Worm (Caenorhabditis elegans) whole organism, L2 larva: Measurements from ENCODE around the gene nphp-1.

ENCODE experiments used
- C34F6.9 ChIP-seq: fragments of 150-350 bp; optimal IDR thresholded peaks from 2 replicates; lab custom pipeline; 2014; ENCODE audit warnings: missing biosample characterization, missing genetic modification characterization
- F13H6.1 ChIP-seq: sonication (generic microtip); optimal IDR thresholded peaks from 2 replicates; lab custom pipeline; 2016; ENCODE audit warnings: missing genetic modification characterization, missing compliant biosample characterization
- R02D3.7 ChIP-seq: fragments of 150-350 bp; optimal IDR thresholded peaks from 2 replicates; lab custom pipeline; 2014; ENCODE audit warnings: missing biosample characterization, missing genetic modification characterization
- ZK546.5 ChIP-seq: sonication (generic microtip); optimal IDR thresholded peaks from 2 replicates; lab custom pipeline; 2017; ENCODE audit warnings: missing biosample characterization, missing genetic modification characterization
- alr-1 ChIP-seq: fragments of 150-350 bp; optimal IDR thresholded peaks from 2 replicates; lab custom pipeline; 2014; ENCODE audit warnings: missing biosample characterization, missing genetic modification characterization
- aly-2 ChIP-seq: fragments of 150-350 bp; optimal IDR thresholded peaks from 2 replicates; lab custom pipeline; 2014; ENCODE audit warnings: missing biosample characterization, missing genetic modification characterization
- ama-1 ChIP-seq: fragments of 150-350 bp; optimal IDR thresholded peaks from 2 replicates; lab custom pipeline; 2018; ENCODE audit warnings: inconsistent platforms
- blmp-1 ChIP-seq: sonication (generic microtip); optimal IDR thresholded peaks from 2 replicates; lab custom pipeline; 2017; ENCODE audit warnings: missing genetic modification characterization, mild to moderate bottlenecking, missing compliant biosample characterization, antibody characterized with exemption, moderate library complexity; ENCODE audit not compliant: insufficient read depth
- crh-2 ChIP-seq: sonication (generic microtip); optimal IDR thresholded peaks from 2 replicates; lab custom pipeline; 2017; ENCODE audit warnings: missing biosample characterization, missing genetic modification characterization
- dmd-4 ChIP-seq: sonication (generic microtip); optimal IDR thresholded peaks from 2 replicates; lab custom pipeline; 2017; ENCODE audit warnings: missing biosample characterization, missing genetic modification characterization
- elt-1 ChIP-seq: fragments of 150-350 bp; optimal IDR thresholded peaks from 2 replicates; lab custom pipeline; 2014; ENCODE audit warnings: missing biosample characterization, missing genetic modification characterization
- fos-1 ChIP-seq: fragments of 150-350 bp; optimal IDR thresholded peaks from 2 replicates; lab custom pipeline; 2014; ENCODE audit warnings: missing biosample characterization, missing genetic modification characterization
- gmeb-1 ChIP-seq: fragments of 150-350 bp; optimal IDR thresholded peaks from 2 replicates; lab custom pipeline; 2014; ENCODE audit warnings: missing biosample characterization, missing genetic modification characterization
- lin-11 ChIP-seq: fragments of 150-350 bp; sonication (generic microtip); optimal IDR thresholded peaks from 2 replicates; lab custom pipeline; 2014; ENCODE audit warnings: missing biosample characterization, missing genetic modification characterization, inconsistent platforms, mixed read lengths
- lin-13 ChIP-seq: fragments of 150-350 bp; optimal IDR thresholded peaks from 2 replicates; lab custom pipeline; 2014; ENCODE audit warnings: missing biosample characterization, missing genetic modification reagents, missing genetic modification characterization
- lsy-2 ChIP-seq, 2 experiments: fragments of 150-350 bp in 1 of 2; sonication (generic microtip) in 1 of 2; optimal IDR thresholded peaks; 2 replicates each; lab custom pipeline; 2014 to 2017; ENCODE audit warnings: missing biosample characterization in 2 of 2, missing genetic modification characterization in 2 of 2
- mbf-1 ChIP-seq: sonication (generic microtip); optimal IDR thresholded peaks from 2 replicates; lab custom pipeline; 2017; ENCODE audit warnings: missing biosample characterization, missing genetic modification characterization
- nhr-10 ChIP-seq: sonication (generic microtip); optimal IDR thresholded peaks from 2 replicates; lab custom pipeline; 2017; ENCODE audit warnings: missing biosample characterization, missing genetic modification characterization
- nhr-11 ChIP-seq: fragments of 150-350 bp; optimal IDR thresholded peaks from 2 replicates; lab custom pipeline; 2014; ENCODE audit warnings: missing biosample characterization, missing genetic modification characterization
- nhr-12 ChIP-seq: fragments of 150-350 bp; optimal IDR thresholded peaks from 2 replicates; lab custom pipeline; 2014; ENCODE audit warnings: missing biosample characterization, missing genetic modification characterization
- nhr-129 ChIP-seq: fragments of 150-350 bp; optimal IDR thresholded peaks from 2 replicates; lab custom pipeline; 2014; ENCODE audit warnings: missing biosample characterization, missing genetic modification characterization
- nhr-21 ChIP-seq: fragments of 150-350 bp; optimal IDR thresholded peaks from 2 replicates; lab custom pipeline; 2014; ENCODE audit warnings: missing biosample characterization, missing genetic modification characterization
- nhr-23 ChIP-seq: fragments of 150-350 bp; optimal IDR thresholded peaks from 2 replicates; lab custom pipeline; 2014; ENCODE audit warnings: missing biosample characterization, missing genetic modification reagents, missing genetic modification characterization
- nhr-237 ChIP-seq: fragments of 150-350 bp; optimal IDR thresholded peaks from 2 replicates; lab custom pipeline; 2014; ENCODE audit warnings: missing biosample characterization, missing genetic modification characterization
- nhr-25 ChIP-seq: fragments of 150-350 bp; sonication (generic microtip); optimal IDR thresholded peaks from 3 replicates; lab custom pipeline; 2014; ENCODE audit warnings: missing biosample characterization, missing genetic modification characterization
- nhr-6 ChIP-seq: fragments of 150-350 bp; optimal IDR thresholded peaks from 2 replicates; lab custom pipeline; 2014; ENCODE audit warnings: missing biosample characterization, missing genetic modification characterization
- nhr-77 ChIP-seq: fragments of 150-350 bp; optimal IDR thresholded peaks from 2 replicates; lab custom pipeline; 2014; ENCODE audit warnings: missing biosample characterization, missing genetic modification characterization
- peb-1 ChIP-seq: fragments of 150-350 bp; optimal IDR thresholded peaks from 2 replicates; lab custom pipeline; 2014; ENCODE audit warnings: missing biosample characterization, missing genetic modification characterization
- sem-4 ChIP-seq: fragments of 150-350 bp; optimal IDR thresholded peaks from 2 replicates; lab custom pipeline; 2014; ENCODE audit warnings: missing biosample characterization, missing genetic modification reagents, missing genetic modification characterization
- skn-1 ChIP-seq: sonication (generic microtip); optimal IDR thresholded peaks from 2 replicates; lab custom pipeline; 2017; ENCODE audit warnings: missing biosample characterization, missing genetic modification characterization
- sma-3 ChIP-seq: sonication (generic microtip); optimal IDR thresholded peaks from 2 replicates; lab custom pipeline; 2016; ENCODE audit warnings: missing genetic modification reagents, missing genetic modification characterization, missing compliant biosample characterization
- sma-9 ChIP-seq, 2 experiments: fragments of 150-350 bp in 1 of 2; sonication (generic microtip) in 1 of 2; optimal IDR thresholded peaks; 2 replicates each; lab custom pipeline; 2014 to 2016; ENCODE audit warnings: missing genetic modification characterization in 2 of 2, mild to moderate bottlenecking in 1 of 2, missing biosample characterization in 1 of 2, missing compliant biosample characterization in 1 of 2, missing genetic modification reagents in 1 of 2, moderate library complexity in 1 of 2
- snpc-4 ChIP-seq: fragments of 150-350 bp; optimal IDR thresholded peaks from 2 replicates; lab custom pipeline; 2014; ENCODE audit warnings: missing biosample characterization, missing genetic modification characterization
- unc-39 ChIP-seq: fragments of 150-350 bp; optimal IDR thresholded peaks from 2 replicates; lab custom pipeline; 2014; ENCODE audit warnings: missing biosample characterization, missing genetic modification characterization
- unc-55 ChIP-seq: fragments of 150-350 bp; sonication (generic microtip); optimal IDR thresholded peaks from 3 replicates; lab custom pipeline; 2014; ENCODE audit warnings: missing biosample characterization, missing genetic modification reagents, missing genetic modification characterization
- zag-1 ChIP-seq: fragments of 150-350 bp; optimal IDR thresholded peaks from 2 replicates; lab custom pipeline; 2014; ENCODE audit warnings: missing biosample characterization, missing genetic modification characterization
- ztf-1 ChIP-seq: fragments of 200-800 bp; sonication (Bioruptor generic); conservative IDR thresholded peaks from 2 replicates; pipeline ENCODE4 v1.3.6; 2022; ENCODE audit warnings: missing genetic modification characterization, missing compliant biosample characterization

Gene nphp-1

DNA sequence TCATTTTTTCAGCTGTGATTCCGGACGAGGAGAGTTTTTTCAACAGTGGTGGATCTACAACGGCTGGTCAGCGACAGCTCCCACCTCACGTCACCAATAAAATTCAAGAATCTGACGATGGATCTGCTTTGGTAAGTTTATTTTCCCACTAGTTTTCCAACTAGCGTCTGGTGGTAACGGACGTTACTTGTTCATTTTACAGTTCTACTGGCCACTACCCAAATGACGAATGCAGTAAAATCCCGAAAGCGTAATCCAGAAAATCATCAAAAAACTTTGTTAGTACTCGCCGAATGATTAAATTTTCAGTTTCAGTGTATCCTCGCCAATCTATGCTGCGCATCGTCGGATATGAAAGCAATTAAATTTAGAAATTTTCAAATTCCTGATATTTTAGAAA lies 7.5 kb upstream of the nphp-1 start:
- TF ChIP-seq nhr-129 (no peak), dmd-4 (tag; lab: Kevin White, UChicago) (no peak), nhr-77 (no peak), F13H6.1 (tag; lab: Kevin White, UChicago) (no peak), nhr-237 (no peak), nhr-11 (no peak), lin-11 (tag; lab: Kevin White, UChicago) (no peak), nhr-6 (tag; lab: Kevin White, UChicago) (no peak), ama-1 (lab: Kevin White, UChicago) (no peak), nhr-12 (tag; lab: Kevin White, UChicago) (no peak), blmp-1 (no peak), nhr-21 (tag; lab: Kevin White, UChicago) (no peak), lin-13 (GFP tag; lab: Kevin White, UChicago) (no peak), unc-39 (tag; lab: Kevin White, UChicago) (no peak)

DNA sequence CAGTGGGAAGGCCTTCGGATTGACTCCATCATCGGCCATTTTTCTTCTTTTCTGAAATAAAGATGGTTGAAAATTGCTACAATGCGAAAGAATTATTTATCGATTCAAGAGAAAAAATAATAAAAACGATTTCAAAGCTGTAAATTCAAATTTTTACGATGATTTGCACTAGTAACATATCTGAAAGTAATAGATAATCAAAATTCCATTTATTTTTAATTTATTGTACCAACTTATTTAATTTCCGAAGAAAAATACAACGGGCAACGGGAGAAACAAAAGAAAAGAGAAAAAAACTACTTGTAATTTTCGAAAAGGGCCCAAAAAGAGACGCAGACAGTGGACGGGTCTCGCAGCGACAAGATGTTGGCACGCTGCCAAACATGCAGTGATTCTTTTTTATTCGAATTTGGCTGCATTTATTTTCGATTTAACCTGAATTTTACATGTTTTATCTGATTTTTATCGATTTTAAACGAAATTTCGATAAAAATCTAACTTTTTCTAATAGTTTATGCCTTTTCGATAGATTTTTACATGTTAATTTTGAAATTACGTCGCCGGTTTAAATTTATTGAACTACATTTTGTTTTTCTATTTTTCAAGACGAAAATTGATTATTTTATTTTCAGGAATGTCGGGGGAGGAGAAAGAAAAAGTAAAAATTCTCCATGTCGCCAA lies 6.7 kb upstream of the nphp-1 start, which contains the start of the genes snu-13 and rsp-7:
TSS of gene snu-13 (minus strand) at position 51 of the 681 bp plus-strand sequence.
TSS of gene rsp-7 (plus strand) at position 631 of the 681 bp plus-strand sequence.
- TF ChIP-seq nhr-129 (peak; percentile 51), nhr-25 (peak; percentile 75), lsy-2 (tag; optimal IDR thresholded peaks at IDR 0.05; lab: Kevin White, UChicago) (peak; percentile 58 to 91), ztf-1 (GFP tag; lab: Robert Waterston, UW) (no peak), lin-11 (tag; lab: Kevin White, UChicago) (peak; percentile 49), gmeb-1 (peak; percentile 67), nhr-10 (tag; lab: Kevin White, UChicago) (no peak), fos-1 (peak; percentile 34), ZK546.5 (peak; percentile 31), lin-13 (GFP tag; lab: Kevin White, UChicago) (peak; percentile 71), sma-3 (GFP tag; lab: Kevin White, UChicago) (peak; percentile 69), elt-1 (tag; lab: Kevin White, UChicago) (no peak), F13H6.1 (tag; lab: Kevin White, UChicago) (peak; percentile 55), sem-4 (tag; lab: Kevin White, UChicago) (peak; percentile 62), zag-1 (tag; lab: Kevin White, UChicago) (no peak), ama-1 (lab: Kevin White, UChicago) (peak; percentile 15), C34F6.9 (tag; lab: Kevin White, UChicago) (peak; percentile 87), crh-2 (tag; lab: Kevin White, UChicago) (peak; percentile 87), unc-55 (GFP tag; lab: Kevin White, UChicago) (peak; percentile 90), aly-2 (no peak), sma-9 (GFP tag; optimal IDR thresholded peaks at IDR 0.05; lab: Kevin White, UChicago) (peak; percentile 54), sma-9 (tag; optimal IDR thresholded peaks at IDR 0.05; lab: Kevin White, UChicago) (no peak), snpc-4 (tag; lab: Kevin White, UChicago) (peak; percentile 12), blmp-1 (peak; percentile 23), nhr-23 (no peak), nhr-21 (tag; lab: Kevin White, UChicago) (peak; percentile 51)

DNA sequence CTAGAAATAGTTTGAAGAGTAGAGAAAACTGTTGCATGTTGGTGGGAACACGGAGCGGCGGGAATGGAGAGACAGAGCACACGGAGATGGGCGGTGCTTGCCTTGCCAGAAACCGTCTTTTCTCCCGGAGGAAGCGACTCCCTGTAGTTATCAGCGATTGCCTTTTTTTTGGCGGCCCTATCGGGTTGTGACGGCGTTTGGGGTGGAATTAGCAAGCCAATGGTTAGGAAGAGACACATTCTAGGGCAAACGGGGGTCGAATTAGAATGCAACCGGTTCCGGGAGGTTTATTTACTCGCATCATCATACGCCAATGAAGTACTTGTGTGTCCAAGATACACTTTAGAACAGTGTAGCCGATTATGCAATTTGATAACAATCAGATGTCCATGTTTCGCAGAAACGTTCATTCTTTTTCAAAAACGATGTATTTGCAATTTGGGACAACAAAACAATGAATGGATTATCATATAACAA lies 5.6 kb upstream of the nphp-1 start, which contains the start of gene lact-3:
TSS of gene lact-3 (minus strand) at position 51 of the 477 bp plus-strand sequence.
- no peak for TF ChIP-seq nhr-25
- TF ChIP-seq nhr-129 = peak; percentile 0
- TF ChIP-seq dmd-4 (tag; lab: Kevin White, UChicago) = no peak
- TF ChIP-seq lsy-2 (tag; optimal IDR thresholded peaks at IDR 0.05; lab: Kevin White, UChicago) = no peak
- no peak for TF ChIP-seq nhr-23
- TF ChIP-seq lin-11 (tag; lab: Kevin White, UChicago) = no peak
- TF ChIP-seq nhr-10 (tag; lab: Kevin White, UChicago) = no peak
- TF ChIP-seq zag-1 (tag; lab: Kevin White, UChicago) = no peak
- no peak for TF ChIP-seq alr-1 (tag; lab: Kevin White, UChicago)
- peak; percentile 31 for TF ChIP-seq crh-2 (tag; lab: Kevin White, UChicago)
- no peak for TF ChIP-seq lin-13 (GFP tag; lab: Kevin White, UChicago)
- TF ChIP-seq sma-9 (GFP tag; optimal IDR thresholded peaks at IDR 0.05; lab: Kevin White, UChicago) = no peak
- TF ChIP-seq sma-9 (tag; optimal IDR thresholded peaks at IDR 0.05; lab: Kevin White, UChicago) = no peak
- peak; percentile 32 for TF ChIP-seq F13H6.1 (tag; lab: Kevin White, UChicago)
- TF ChIP-seq nhr-12 (tag; lab: Kevin White, UChicago) = no peak
- no peak for TF ChIP-seq nhr-77
- TF ChIP-seq elt-1 (tag; lab: Kevin White, UChicago) = no peak
- TF ChIP-seq R02D3.7 (tag; lab: Kevin White, UChicago) = no peak
- TF ChIP-seq mbf-1 (tag; lab: Kevin White, UChicago) = no peak
- TF ChIP-seq snpc-4 (tag; lab: Kevin White, UChicago) = no peak
- no peak for TF ChIP-seq peb-1 (tag; lab: Kevin White, UChicago)
- TF ChIP-seq skn-1 (tag; lab: Kevin White, UChicago) = no peak
- TF ChIP-seq fos-1 = peak; percentile 42
